5 worm cellular contexts compared by ENCODE assay signal in genomic region chrX:7455960-7456359, ce11.
TF ChIP-seq lines count a peak whose summit lies in the region.

No protein-coding gene starts in this region.

TF ChIP-seq in whole organism, L1 larva, 84 proteins besides CTCF, POLR2A, EP300 and RAD21:
- peak; percentile 15 for TF ChIP-seq dsc-1 (tag; optimal IDR thresholded peaks at IDR 0.05; lab: Kevin White, UChicago)
- no peak for TF ChIP-seq nhr-12 (tag; optimal IDR thresholded peaks at IDR 0.05; lab: Kevin White, UChicago)

TF ChIP-seq in whole organism, early embryonic, 17 proteins besides CTCF, POLR2A, EP300 and RAD21:
- TF ChIP-seq F13C5.2 (tag; optimal IDR thresholded peaks at IDR 0.05; lab: Kevin White, UChicago) (no peak), hmg-4 (GFP tag; optimal IDR thresholded peaks at IDR 0.05; lab: Kevin White, UChicago) (peak; percentile 16)

TF ChIP-seq in whole organism, late embryonic, 69 proteins besides CTCF, POLR2A, EP300 and RAD21:
- TF ChIP-seq rnt-1 (tag; optimal IDR thresholded peaks at IDR 0.05; lab: Kevin White, UChicago) (no peak), ceh-31 (tag; optimal IDR thresholded peaks at IDR 0.05; lab: Kevin White, UChicago) (peak; percentile 47), C08G9.2 (tag; optimal IDR thresholded peaks at IDR 0.05; lab: Kevin White, UChicago) (no peak), mec-3 (tag; optimal IDR thresholded peaks at IDR 0.05; lab: Kevin White, UChicago; ENCODE audit: borderline replicate concordance) (no peak), sox-2 (GFP tag; IDR thresholded peaks at IDR 0.05; lab: Robert Waterston, UW) (peak; percentile 30; the same call in 1 of the 2 replicates), ref-2 (tag; optimal IDR thresholded peaks at IDR 0.05; lab: Kevin White, UChicago) (peak; percentile 87), elt-2 (tag; optimal IDR thresholded peaks at IDR 0.05; lab: Kevin White, UChicago) (no peak), T23F11.4 (GFP tag; optimal IDR thresholded peaks at IDR 0.05; lab: Kevin White, UChicago) (peak; percentile 0), K02D7.2 (tag; optimal IDR thresholded peaks at IDR 0.05; lab: Kevin White, UChicago) (no peak), C38D4.7 (GFP tag; optimal IDR thresholded peaks at IDR 0.05; lab: Kevin White, UChicago) (no peak), ceh-6 (GFP tag; optimal IDR thresholded peaks at IDR 0.05; lab: Kevin White, UChicago) (no peak), pha-2 (tag; optimal IDR thresholded peaks at IDR 0.05; lab: Kevin White, UChicago) (no peak), elt-4 (tag; optimal IDR thresholded peaks at IDR 0.05; lab: Kevin White, UChicago) (no peak)

TF ChIP-seq in whole organism, midembryonic, 9 proteins besides CTCF, POLR2A, EP300 and RAD21:
- TF ChIP-seq tab-1 (GFP tag; IDR thresholded peaks at IDR 0.05; lab: Robert Waterston, UW): no peak
- TF ChIP-seq flt-1 (GFP tag; IDR thresholded peaks at IDR 0.05; lab: Robert Waterston, UW): 0 out of 2 replicates have a peak, but pooled peaks have one; percentile 15

TF ChIP-seq in whole organism, mixed stage, embryonic, 35 proteins besides CTCF, POLR2A, EP300 and RAD21:
- no peak for TF ChIP-seq unc-120 (tag; optimal IDR thresholded peaks at IDR 0.05; lab: Kevin White, UChicago; ENCODE audit: poor library complexity, severe bottlenecking)
- TF ChIP-seq ceh-43 (GFP tag; optimal IDR thresholded peaks at IDR 0.05; lab: Kevin White, UChicago): peak; percentile 24
- TF ChIP-seq unc-39 (tag; optimal IDR thresholded peaks at IDR 0.05; lab: Kevin White, UChicago): peak; percentile 53
- TF ChIP-seq lin-32 (GFP tag; optimal IDR thresholded peaks at IDR 0.05; lab: Kevin White, UChicago): no peak
- peak; percentile 30 for TF ChIP-seq nhr-2 (tag; optimal IDR thresholded peaks at IDR 0.05; lab: Kevin White, UChicago)
